Worm (Caenorhabditis elegans): ENCODE results near the gene kin-18.

DNA sequence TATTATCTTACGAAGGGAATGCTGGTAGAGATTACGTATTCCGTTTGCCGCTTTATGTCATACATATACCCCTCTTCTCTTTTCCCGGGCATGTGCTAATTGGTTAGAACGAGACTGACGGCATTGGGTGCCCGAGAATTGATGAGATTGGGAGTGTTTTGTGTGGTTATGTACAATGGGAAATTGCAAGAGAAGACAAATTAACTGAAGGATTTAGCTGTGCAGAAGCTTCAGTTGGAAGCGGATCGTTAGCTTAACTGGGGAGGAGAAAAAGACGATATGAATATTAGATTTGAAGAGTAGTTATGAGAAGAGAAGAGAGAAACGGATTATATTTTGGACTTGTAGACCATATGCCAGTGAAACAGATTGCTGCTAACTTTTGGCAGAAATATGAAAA lies 8.2 kb upstream of the kin-18 start:
- TF ChIP-seq dao-5 (tag; optimal IDR thresholded peaks at IDR 0.05) (no peak), him-1 (tag; optimal IDR thresholded peaks at IDR 0.05) (no peak)

Measured in whole organism, L4/young adult.